Worm (Caenorhabditis elegans) whole organism, young adult: ENCODE measurements around the gene F26D2.3.
"Not testable (repeated sequence)": the region's sequence is repeated elsewhere in the genome, so short reads cannot be mapped to it uniquely, and the experiment has no call there.

Source experiments
- C17E4.6 ChIP-seq: fragments of 200-800 bp; sonication (Bioruptor generic); IDR thresholded peaks from 2 replicates; pipeline ENCODE4 v1.3.6; 2022; ENCODE audit warnings: missing genetic modification reagents, missing genetic modification characterization, missing compliant biosample characterization
- F33H1.4 ChIP-seq: fragments of 200-800 bp; sonication (Bioruptor generic); IDR thresholded peaks from 2 replicates; pipeline ENCODE4 v1.3.6; 2022; ENCODE audit warnings: missing genetic modification reagents, missing genetic modification characterization, missing compliant biosample characterization
- F52B5.7 ChIP-seq: sonication (generic microtip); optimal IDR thresholded peaks from 2 replicates; lab custom pipeline; 2016; ENCODE audit warnings: mild to moderate bottlenecking, missing genetic modification characterization, missing compliant biosample characterization
- K11D2.4 ChIP-seq: fragments of 200-800 bp; sonication (Bioruptor generic); IDR thresholded peaks from 2 replicates; pipeline ENCODE4 v1.3.6; 2022; ENCODE audit warnings: missing genetic modification reagents, missing genetic modification characterization, missing compliant biosample characterization
- T26A5.8 ChIP-seq: sonication (generic microtip); optimal IDR thresholded peaks from 2 replicates; lab custom pipeline; 2016; ENCODE audit warnings: missing genetic modification characterization, missing compliant biosample characterization
- akir-1 ChIP-seq: fragments of 200-800 bp; sonication (Bioruptor generic); optimal IDR thresholded peaks from 2 replicates; lab custom pipeline; 2018; ENCODE audit warnings: mild to moderate bottlenecking, missing genetic modification characterization, moderate library complexity, missing compliant biosample characterization
- ama-1 ChIP-seq, 3 experiments: fragments of 150-350 bp in 1 of 3; sonication (generic microtip) in 2 of 3; optimal IDR thresholded peaks; 2 replicates each; lab custom pipeline; 2014 to 2018; ENCODE audit warnings: missing biosample characterization in 2 of 3, missing genetic modification characterization in 2 of 3, missing genetic modification reagents in 2 of 3
- aptf-2 ChIP-seq: fragments of 200-800 bp; sonication (Bioruptor generic); conservative IDR thresholded peaks from 2 replicates; pipeline ENCODE4 v1.3.6; 2022; ENCODE audit warnings: missing genetic modification reagents, missing genetic modification characterization, missing compliant biosample characterization
- atf-7 ChIP-seq: sonication (generic microtip); optimal IDR thresholded peaks from 2 replicates; lab custom pipeline; 2017; ENCODE audit warnings: mild to moderate bottlenecking, missing genetic modification characterization, missing compliant biosample characterization
- bed-1 ChIP-seq: fragments of 200-800 bp; sonication (Bioruptor generic); IDR thresholded peaks from 2 replicates; pipeline ENCODE4 v1.3.6; 2022; ENCODE audit warnings: missing genetic modification reagents, missing genetic modification characterization, missing compliant biosample characterization
- bed-2 ChIP-seq: fragments of 200-800 bp; sonication (Bioruptor generic); IDR thresholded peaks from 2 replicates; pipeline ENCODE4 v1.3.6; 2022; ENCODE audit warnings: missing genetic modification reagents, missing genetic modification characterization, missing compliant biosample characterization
- cebp-1 ChIP-seq, 2 experiments: fragments of 200-800 bp in 1 of 2; sonication (Bioruptor generic) in 1 of 2; sonication (generic microtip) in 1 of 2; IDR thresholded peaks in 1 of 2; optimal IDR thresholded peaks in 1 of 2; 2 replicates each; pipeline versions ENCODE4 v1.3.6 to Lab custom; 2017 to 2022; ENCODE audit warnings: missing compliant biosample characterization in 2 of 2, missing genetic modification characterization in 2 of 2, mild to moderate bottlenecking in 1 of 2, missing genetic modification reagents in 1 of 2, moderate library complexity in 1 of 2
- ceh-100 ChIP-seq: fragments of 200-800 bp; sonication (Bioruptor generic); IDR thresholded peaks from 2 replicates; pipeline ENCODE4 v1.3.6; 2022; ENCODE audit warnings: missing genetic modification reagents, missing genetic modification characterization, missing compliant biosample characterization
- chd-7 ChIP-seq: sonication (generic microtip); optimal IDR thresholded peaks from 2 replicates; lab custom pipeline; 2016; ENCODE audit warnings: mild to moderate bottlenecking, missing genetic modification characterization, moderate library complexity, missing compliant biosample characterization
- die-1 ChIP-seq: sonication (generic microtip); optimal IDR thresholded peaks from 2 replicates; lab custom pipeline; 2016; ENCODE audit warnings: missing genotype, mild to moderate bottlenecking, missing genetic modification characterization, missing compliant biosample characterization
- egl-18 ChIP-seq: fragments of 200-800 bp; sonication (Bioruptor generic); IDR thresholded peaks from 2 replicates; pipeline ENCODE4 v1.3.6; 2022; ENCODE audit warnings: missing genetic modification reagents, missing genetic modification characterization, missing compliant biosample characterization
- egrh-3 ChIP-seq: fragments of 200-800 bp; sonication (Bioruptor generic); IDR thresholded peaks from 2 replicates; pipeline ENCODE4 v1.3.6; 2022; ENCODE audit warnings: missing genetic modification reagents, missing genetic modification characterization, missing compliant biosample characterization
- gei-17 ChIP-seq: fragments of 200-800 bp; sonication (Bioruptor generic); optimal IDR thresholded peaks from 2 replicates; lab custom pipeline; 2018; ENCODE audit warnings: mild to moderate bottlenecking, missing genetic modification characterization, missing compliant biosample characterization
- him-1 ChIP-seq: sonication (generic microtip); optimal IDR thresholded peaks from 2 replicates; lab custom pipeline; 2016; ENCODE audit warnings: missing genotype, missing genetic modification reagents, missing genetic modification characterization, missing compliant biosample characterization
- let-526 ChIP-seq: fragments of 200-800 bp; sonication (Bioruptor generic); IDR thresholded peaks from 2 replicates; pipeline ENCODE4 v1.3.6; 2022; ENCODE audit warnings: missing genetic modification reagents, missing genetic modification characterization, missing compliant biosample characterization
- lin-35 ChIP-seq, 3 experiments: fragments of 150-350 bp in 2 of 3; sonication (generic microtip) in 1 of 3; optimal IDR thresholded peaks; 2 replicates each; lab custom pipeline; 2014 to 2018; ENCODE audit warnings: missing biosample characterization in 3 of 3, missing genetic modification characterization in 3 of 3, missing genetic modification reagents in 3 of 3
- madf-3 ChIP-seq: fragments of 200-800 bp; sonication (Bioruptor generic); IDR thresholded peaks from 2 replicates; pipeline ENCODE4 v1.3.6; 2022; ENCODE audit warnings: missing genetic modification reagents, missing genetic modification characterization, missing compliant biosample characterization
- mel-28 ChIP-seq: sonication (generic microtip); optimal IDR thresholded peaks from 2 replicates; lab custom pipeline; 2016; ENCODE audit warnings: borderline replicate concordance, mild to moderate bottlenecking, missing genetic modification characterization, missing compliant biosample characterization
- nfyb-1 ChIP-seq: fragments of 200-800 bp; sonication (Bioruptor generic); IDR thresholded peaks from 2 replicates; pipeline ENCODE4 v1.3.6; 2022; ENCODE audit warnings: missing genetic modification reagents, missing genetic modification characterization, missing compliant biosample characterization
- nhr-27 ChIP-seq: fragments of 200-800 bp; sonication (Bioruptor generic); optimal IDR thresholded peaks from 2 replicates; lab custom pipeline; 2018; ENCODE audit warnings: mild to moderate bottlenecking, missing genetic modification characterization, moderate library complexity, missing compliant biosample characterization
- nhr-80 ChIP-seq: sonication (generic microtip); optimal IDR thresholded peaks from 2 replicates; lab custom pipeline; 2016; ENCODE audit warnings: missing genetic modification characterization, missing compliant biosample characterization
- nhr-90 ChIP-seq: sonication (generic microtip); optimal IDR thresholded peaks from 2 replicates; lab custom pipeline; 2016; ENCODE audit warnings: missing genotype, mild to moderate bottlenecking, missing genetic modification characterization, missing compliant biosample characterization
- pbrm-1 ChIP-seq: fragments of 200-800 bp; sonication (Bioruptor generic); IDR thresholded peaks from 2 replicates; pipeline ENCODE4 v1.3.6; 2022; ENCODE audit warnings: missing genetic modification reagents, missing genetic modification characterization, missing compliant biosample characterization
- rpc-1 ChIP-seq, 2 experiments: fragments of 150-350 bp in 1 of 2; sonication (generic microtip) in 1 of 2; optimal IDR thresholded peaks; 2 replicates each; lab custom pipeline; 2014 to 2018; ENCODE audit warnings: missing biosample characterization in 1 of 2, missing genetic modification characterization in 1 of 2, missing genetic modification reagents in 1 of 2, missing genotype in 1 of 2
- sea-2 ChIP-seq: fragments of 200-800 bp; sonication (Bioruptor generic); IDR thresholded peaks from 2 replicates; pipeline ENCODE4 v1.3.6; 2022; ENCODE audit warnings: missing genetic modification characterization, missing compliant biosample characterization
- snpc-1.3 ChIP-seq: sonication (generic microtip); optimal IDR thresholded peaks from 2 replicates; lab custom pipeline; 2017; ENCODE audit warnings: missing genetic modification characterization, mild to moderate bottlenecking, missing compliant biosample characterization, antibody characterized with exemption, moderate library complexity, missing genotype, missing genetic modification reagents; ENCODE audit not compliant: insufficient read depth
- ztf-25 ChIP-seq: fragments of 200-800 bp; sonication (Bioruptor generic); IDR thresholded peaks from 2 replicates; pipeline ENCODE4 v1.3.6; 2022; ENCODE audit warnings: missing genetic modification reagents, missing genetic modification characterization, missing compliant biosample characterization
- ztf-26 ChIP-seq: sonication (generic microtip); optimal IDR thresholded peaks from 2 replicates; lab custom pipeline; 2017; ENCODE audit warnings: missing genetic modification characterization, missing compliant biosample characterization

The F26D2.3 gene

DNA sequence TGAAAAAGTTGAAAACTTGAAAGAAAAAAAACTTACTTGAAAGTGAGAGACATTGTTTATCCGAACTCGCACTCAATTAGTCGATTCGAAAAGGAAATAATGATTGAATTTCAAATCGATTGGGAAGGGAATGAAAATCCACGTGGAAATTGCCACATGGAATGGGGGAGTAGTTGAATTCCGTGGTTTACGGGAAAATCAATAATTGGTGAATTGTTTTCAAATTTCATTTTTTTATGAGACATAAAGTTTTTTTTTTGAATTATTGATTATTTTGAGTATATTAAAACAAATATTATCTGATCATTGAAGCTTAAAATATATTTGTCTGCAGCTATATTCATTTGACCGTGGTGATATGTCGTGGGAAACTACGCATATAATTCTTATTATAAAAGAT is 29.9 kb upstream of the F26D2.3 start, which contains the start of gene F13A7.1:
Gene F13A7.1, minus strand, starts transcription at position 101 of the 400 bp plus-strand sequence.
- TF ChIP-seq snpc-1.3: no peak
- TF ChIP-seq aptf-2 (GFP tag; lab: Robert Waterston, UW): no peak

DNA sequence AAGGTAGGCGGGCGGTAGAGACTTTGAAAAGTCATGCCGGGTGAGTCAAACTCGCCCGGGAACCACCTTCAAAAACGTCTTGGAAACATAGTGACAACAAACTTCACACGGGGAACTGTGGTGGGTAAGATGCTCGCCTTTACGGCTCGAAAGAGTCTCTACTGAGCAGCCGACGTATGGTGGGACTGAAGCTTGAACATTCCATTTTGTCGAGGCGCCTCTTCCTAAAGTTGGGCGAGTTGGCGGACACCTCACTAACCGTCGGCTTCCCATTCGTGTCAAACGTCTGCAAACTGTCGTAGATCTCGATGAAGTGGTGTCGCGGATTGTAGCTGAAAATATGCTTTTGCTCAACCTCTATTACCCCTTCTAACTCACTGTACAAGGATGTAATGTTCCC is 24.8 kb upstream of the F26D2.3 start:
- TF ChIP-seq sea-2 (no peak), ztf-25 (GFP tag; lab: Robert Waterston, UW) (no peak), chd-7 (tag; lab: Kevin White, UChicago) (no peak), cebp-1 (GFP tag; IDR thresholded peaks at IDR 0.05; lab: Robert Waterston, UW) (no peak), cebp-1 (tag; optimal IDR thresholded peaks at IDR 0.05; lab: Kevin White, UChicago) (no peak), K11D2.4 (GFP tag; lab: Robert Waterston, UW) (no peak), rpc-1 (optimal IDR thresholded peaks at IDR 0.05; lab: Kevin White, UChicago) (no peak), rpc-1 (tag; optimal IDR thresholded peaks at IDR 0.05; lab: Kevin White, UChicago) (no peak), aptf-2 (GFP tag; lab: Robert Waterston, UW) (no peak)

DNA sequence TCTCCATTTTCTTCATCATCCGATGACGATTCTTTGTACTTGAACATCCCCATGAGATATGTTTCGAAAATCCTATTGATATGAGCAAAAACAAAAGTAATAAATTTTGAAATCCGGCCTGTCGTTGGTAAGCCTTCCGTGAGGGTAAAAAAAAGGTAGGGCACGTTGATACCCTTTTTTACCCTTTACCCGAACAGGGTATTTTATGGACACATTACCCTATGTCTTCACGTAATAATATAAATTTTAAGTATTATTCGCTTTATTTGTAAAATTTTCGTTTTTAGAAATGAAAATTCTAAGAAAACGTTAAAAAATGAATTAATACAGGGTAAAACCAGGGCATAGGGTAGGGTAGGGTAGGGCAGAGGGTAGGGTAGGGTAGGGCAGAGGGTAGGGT is 24.0 kb upstream of the F26D2.3 start, which contains the start of gene F13A7.7:
Gene F13A7.7, minus strand, starts transcription at position 101 of the 400 bp plus-strand sequence.
- not testable (repeated sequence) for TF ChIP-seq cebp-1 (GFP tag; IDR thresholded peaks at IDR 0.05; lab: Robert Waterston, UW); cebp-1 (tag; optimal IDR thresholded peaks at IDR 0.05; lab: Kevin White, UChicago); bed-2; gei-17

DNA sequence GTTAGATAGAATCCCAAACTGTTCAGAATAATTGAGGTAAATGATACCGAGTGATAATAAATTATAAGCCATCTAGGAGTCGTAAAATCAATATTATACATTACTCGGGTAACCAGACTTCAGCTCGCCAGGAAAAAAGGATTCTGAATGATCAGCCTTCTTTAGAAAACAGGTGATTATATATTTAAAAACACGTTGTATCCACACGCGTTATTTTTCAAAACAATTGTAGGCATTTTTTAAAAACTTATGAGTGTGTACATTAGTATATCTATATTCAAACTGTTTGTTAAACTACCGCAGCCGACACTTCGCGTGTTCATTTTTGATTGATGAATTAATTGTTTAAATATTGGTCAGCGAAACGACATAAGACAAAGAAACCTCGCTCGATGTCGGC is 19.5 kb upstream of the F26D2.3 start, which contains the start of gene sri-65:
Gene sri-65, minus strand, starts transcription at position 101 of the 400 bp plus-strand sequence.
- TF ChIP-seq nhr-90 (tag; lab: Kevin White, UChicago) (no peak), him-1 (no peak), akir-1 (no peak), egl-18 (GFP tag; lab: Robert Waterston, UW) (no peak), gei-17 (no peak), K11D2.4 (GFP tag; lab: Robert Waterston, UW) (no peak), nfyb-1 (no peak), ceh-100 (GFP tag; lab: Robert Waterston, UW) (no peak)

DNA sequence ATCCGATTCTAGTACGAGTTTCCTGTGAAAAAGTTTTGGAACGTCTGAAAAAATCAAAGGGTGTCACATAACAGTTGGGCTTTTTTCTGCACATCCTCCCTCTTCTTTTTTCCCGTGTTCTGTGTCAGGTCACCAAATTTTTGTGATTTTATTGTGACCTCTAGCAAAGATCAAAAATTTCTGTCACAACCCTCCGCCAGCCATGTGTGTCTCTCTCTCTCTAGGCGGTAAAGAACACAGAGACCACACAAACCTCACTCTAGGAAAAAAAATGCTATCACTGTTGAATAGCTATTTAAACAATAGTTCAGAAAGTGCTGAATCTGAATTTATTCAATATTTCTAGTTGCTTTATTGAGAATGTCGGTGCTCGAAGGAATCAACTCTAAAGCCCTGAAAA is 17.1 kb upstream of the F26D2.3 start, which contains the start of gene gst-44:
Gene gst-44, plus strand, starts transcription at position 237 of the 400 bp plus-strand sequence.
- TF ChIP-seq ama-1 (optimal IDR thresholded peaks at IDR 0.05; lab: Kevin White, UChicago) (no peak), ama-1 (GFP tag; optimal IDR thresholded peaks at IDR 0.05; lab: Kevin White, UChicago) (no peak), nhr-80 (peak; percentile 62)

DNA sequence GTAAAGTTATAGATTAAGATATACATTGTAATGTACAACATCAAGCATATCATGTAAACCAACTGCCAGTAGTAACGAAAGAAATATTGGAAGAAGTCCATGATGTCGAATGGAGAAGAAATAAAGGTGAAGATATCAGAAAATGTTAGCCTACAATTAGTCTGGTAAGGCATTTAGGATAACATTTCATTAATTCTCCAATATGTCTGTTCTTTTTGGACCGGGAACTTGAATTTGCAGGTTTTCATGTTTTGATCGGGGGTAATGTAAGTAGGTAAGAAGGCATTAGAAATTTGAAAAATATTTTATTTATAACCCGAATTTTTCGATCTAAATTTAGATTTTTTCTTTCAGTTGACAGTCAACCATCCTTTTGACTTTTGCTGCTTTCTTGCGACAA is 14.0 kb upstream of the F26D2.3 start, which contains the start of gene srd-63:
Gene srd-63, minus strand, starts transcription at position 101 of the 400 bp plus-strand sequence.
- TF ChIP-seq nhr-27 (tag; lab: Kevin White, UChicago) (no peak), F33H1.4 (GFP tag; lab: Robert Waterston, UW) (no peak), C17E4.6 (GFP tag; lab: Robert Waterston, UW) (no peak), ztf-26 (tag; lab: Kevin White, UChicago) (no peak), F52B5.7 (tag; lab: Kevin White, UChicago) (no peak), pbrm-1 (no peak), atf-7 (no peak), madf-3 (GFP tag; lab: Robert Waterston, UW) (no peak), T26A5.8 (no peak), mel-28 (no peak), bed-1 (GFP tag; lab: Robert Waterston, UW) (no peak), egrh-3 (GFP tag; lab: Robert Waterston, UW) (no peak), gei-17 (no peak), lin-35 (GFP tag; optimal IDR thresholded peaks at IDR 0.05; lab: Kevin White, UChicago) (no peak), die-1 (tag; lab: Kevin White, UChicago) (no peak), let-526 (GFP tag; lab: Robert Waterston, UW) (no peak), aptf-2 (GFP tag; lab: Robert Waterston, UW) (no peak)
